Worm (Caenorhabditis elegans) whole organism, late embryonic: Measurements from ENCODE around the gene ttc-36.

ENCODE experiments used
- C08G9.2 ChIP-seq: sonication (generic microtip); optimal IDR thresholded peaks from 2 replicates; lab custom pipeline; 2016; ENCODE audit warnings: mild to moderate bottlenecking, missing genetic modification characterization, moderate library complexity, missing compliant biosample characterization
- C38D4.7 ChIP-seq: fragments of 200-800 bp; sonication (Bioruptor generic); optimal IDR thresholded peaks from 2 replicates; lab custom pipeline; 2018; ENCODE audit warnings: mild to moderate bottlenecking, missing genetic modification characterization, moderate library complexity, missing compliant biosample characterization
- F13H6.1 ChIP-seq: sonication (generic microtip); optimal IDR thresholded peaks from 2 replicates; lab custom pipeline; 2016; ENCODE audit warnings: missing genetic modification characterization, missing compliant biosample characterization
- K09A11.1 ChIP-seq: sonication (generic microtip); optimal IDR thresholded peaks from 2 replicates; lab custom pipeline; 2017; ENCODE audit warnings: antibody characterized with exemption, mild to moderate bottlenecking, missing genetic modification characterization, missing compliant biosample characterization; ENCODE audit not compliant: insufficient read depth
- Y22D7AL.16 ChIP-seq: sonication (generic microtip); optimal IDR thresholded peaks from 2 replicates; lab custom pipeline; 2016; ENCODE audit warnings: missing genetic modification characterization, missing compliant biosample characterization
- ceh-2 ChIP-seq: sonication (generic microtip); optimal IDR thresholded peaks from 2 replicates; lab custom pipeline; 2016; ENCODE audit warnings: missing genotype, missing genetic modification characterization, missing compliant biosample characterization
- ceh-24 ChIP-seq: sonication (generic microtip); optimal IDR thresholded peaks from 2 replicates; lab custom pipeline; 2016; ENCODE audit warnings: mild to moderate bottlenecking, missing genetic modification characterization, missing compliant biosample characterization
- ceh-31 ChIP-seq: sonication (generic microtip); optimal IDR thresholded peaks from 2 replicates; lab custom pipeline; 2016; ENCODE audit warnings: missing genetic modification characterization, missing compliant biosample characterization
- ceh-34 ChIP-seq: sonication (generic microtip); optimal IDR thresholded peaks from 2 replicates; lab custom pipeline; 2016; ENCODE audit warnings: mild to moderate bottlenecking, missing genetic modification characterization, missing compliant biosample characterization
- ceh-48 ChIP-seq: sonication (generic microtip); optimal IDR thresholded peaks from 2 replicates; lab custom pipeline; 2016; ENCODE audit warnings: missing genetic modification characterization, inconsistent platforms, missing compliant biosample characterization
- ceh-9 ChIP-seq: sonication (generic microtip); optimal IDR thresholded peaks from 2 replicates; lab custom pipeline; 2016; ENCODE audit warnings: mild to moderate bottlenecking, missing genetic modification characterization, inconsistent platforms, missing compliant biosample characterization
- dmd-4 ChIP-seq: sonication (generic microtip); optimal IDR thresholded peaks from 2 replicates; lab custom pipeline; 2016; ENCODE audit warnings: borderline replicate concordance, missing genetic modification characterization, missing compliant biosample characterization
- dve-1 ChIP-seq: sonication (generic microtip); optimal IDR thresholded peaks from 2 replicates; lab custom pipeline; 2017; ENCODE audit warnings: antibody characterized with exemption, mild to moderate bottlenecking, missing genetic modification characterization, missing compliant biosample characterization
- elt-4 ChIP-seq: sonication (generic microtip); optimal IDR thresholded peaks from 2 replicates; lab custom pipeline; 2016; ENCODE audit warnings: missing genetic modification characterization, missing compliant biosample characterization
- fkh-10 ChIP-seq: fragments of 150-350 bp; optimal IDR thresholded peaks from 2 replicates; lab custom pipeline; 2014; ENCODE audit warnings: missing biosample characterization, missing genetic modification reagents, missing genetic modification characterization
- fkh-6 ChIP-seq: sonication (generic microtip); optimal IDR thresholded peaks from 2 replicates; lab custom pipeline; 2016; ENCODE audit warnings: missing genetic modification characterization, missing compliant biosample characterization
- hlh-6 ChIP-seq: sonication (generic microtip); optimal IDR thresholded peaks from 2 replicates; lab custom pipeline; 2016; ENCODE audit warnings: missing genotype, missing genetic modification characterization, missing compliant biosample characterization
- lim-6 ChIP-seq: sonication (generic microtip); optimal IDR thresholded peaks from 2 replicates; lab custom pipeline; 2016; ENCODE audit warnings: missing genetic modification characterization, missing compliant biosample characterization
- lin-11 ChIP-seq: fragments of 200-800 bp; sonication (Bioruptor generic); optimal IDR thresholded peaks from 2 replicates; lab custom pipeline; 2018; ENCODE audit warnings: mild to moderate bottlenecking, missing genetic modification characterization, missing compliant biosample characterization
- nfya-1 ChIP-seq: sonication (generic microtip); optimal IDR thresholded peaks from 2 replicates; lab custom pipeline; 2017; ENCODE audit warnings: missing genetic modification characterization, mild to moderate bottlenecking, missing compliant biosample characterization, antibody characterized with exemption, moderate library complexity
- nhr-232 ChIP-seq: sonication (generic microtip); optimal IDR thresholded peaks from 2 replicates; lab custom pipeline; 2016; ENCODE audit warnings: missing genetic modification characterization, missing compliant biosample characterization
- npax-4 ChIP-seq: sonication (generic microtip); optimal IDR thresholded peaks from 2 replicates; lab custom pipeline; 2016; ENCODE audit warnings: missing genetic modification characterization, missing compliant biosample characterization
- odd-2 ChIP-seq: sonication (generic microtip); optimal IDR thresholded peaks from 2 replicates; lab custom pipeline; 2017; ENCODE audit warnings: antibody characterized with exemption, mild to moderate bottlenecking, missing genetic modification characterization, missing compliant biosample characterization
- pag-3 ChIP-seq: sonication (generic microtip); optimal IDR thresholded peaks from 2 replicates; lab custom pipeline; 2016; ENCODE audit warnings: missing compliant biosample characterization, missing genetic modification characterization, borderline replicate concordance
- pax-1 ChIP-seq: fragments of 150-350 bp; optimal IDR thresholded peaks from 2 replicates; lab custom pipeline; 2014; ENCODE audit warnings: missing biosample characterization, missing genetic modification characterization
- pha-4 ChIP-seq: fragments of 150-350 bp; optimal IDR thresholded peaks from 2 replicates; lab custom pipeline; 2018; ENCODE audit warnings: missing biosample characterization, missing genetic modification reagents, missing genetic modification characterization
- pros-1 ChIP-seq: fragments of 150-350 bp; optimal IDR thresholded peaks from 2 replicates; lab custom pipeline; 2014; ENCODE audit warnings: missing biosample characterization, missing genetic modification reagents, missing genetic modification characterization
- sdc-2 ChIP-seq: sonication (generic microtip); optimal IDR thresholded peaks from 2 replicates; lab custom pipeline; 2016; ENCODE audit warnings: missing genotype, missing genetic modification characterization, missing compliant biosample characterization
- syd-9 ChIP-seq: sonication (generic microtip); optimal IDR thresholded peaks from 2 replicates; lab custom pipeline; 2016; ENCODE audit warnings: mild to moderate bottlenecking, missing genetic modification characterization, moderate library complexity, missing compliant biosample characterization
- tbx-7 ChIP-seq: sonication (generic microtip); optimal IDR thresholded peaks from 2 replicates; lab custom pipeline; 2016; ENCODE audit warnings: missing genotype, missing genetic modification characterization, missing compliant biosample characterization
- ttx-3 ChIP-seq: sonication (generic microtip); optimal IDR thresholded peaks from 2 replicates; lab custom pipeline; 2016; ENCODE audit warnings: missing genetic modification reagents, missing genetic modification characterization, missing compliant biosample characterization
- unc-42 ChIP-seq: sonication (generic microtip); optimal IDR thresholded peaks from 2 replicates; lab custom pipeline; 2016; ENCODE audit warnings: missing genotype, missing genetic modification characterization, missing compliant biosample characterization
- zip-5 ChIP-seq: sonication (generic microtip); optimal IDR thresholded peaks from 2 replicates; lab custom pipeline; 2016; ENCODE audit warnings: missing genetic modification characterization, missing compliant biosample characterization
- ztf-16 ChIP-seq: sonication (generic microtip); optimal IDR thresholded peaks from 2 replicates; lab custom pipeline; 2017; ENCODE audit warnings: missing genetic modification characterization, missing compliant biosample characterization

ttc-36 gene

ce11 chrII:10040834-10041233 lies 10.8 kb downstream of the ttc-36 start, which contains the start of gene ogr-2:
ogr-2 (plus strand) TSS chrII:10041134.
- TF ChIP-seq tbx-7 (tag; lab: Kevin White, UChicago) (no peak), elt-4 (tag; lab: Kevin White, UChicago) (no peak), unc-42 (tag; lab: Kevin White, UChicago) (no peak), ceh-2 (tag; lab: Kevin White, UChicago) (no peak), pros-1 (tag; lab: Kevin White, UChicago) (no peak), nhr-232 (tag; lab: Kevin White, UChicago) (no peak), syd-9 (no peak), Y22D7AL.16 (tag; lab: Kevin White, UChicago) (no peak), ztf-16 (tag; lab: Kevin White, UChicago) (no peak), ceh-24 (tag; lab: Kevin White, UChicago) (no peak), C08G9.2 (tag; lab: Kevin White, UChicago) (no peak)

- TF ChIP-seq nhr-232 (tag; lab: Kevin White, UChicago) (no peak), lin-11 (tag; lab: Kevin White, UChicago) (no peak), K09A11.1 (no peak), odd-2 (tag; lab: Kevin White, UChicago) (no peak), C08G9.2 (tag; lab: Kevin White, UChicago) (no peak), unc-42 (tag; lab: Kevin White, UChicago) (peak; percentile 13), nfya-1 (peak; percentile 15), F13H6.1 (tag; lab: Kevin White, UChicago) (no peak), syd-9 (no peak), ceh-31 (tag; lab: Kevin White, UChicago) (peak; percentile 42), zip-5 (tag; lab: Kevin White, UChicago) (no peak), tbx-7 (tag; lab: Kevin White, UChicago) (no peak), ttx-3 (tag; lab: Kevin White, UChicago) (no peak), ceh-48 (tag; lab: Kevin White, UChicago) (no peak), ceh-24 (tag; lab: Kevin White, UChicago) (no peak), fkh-6 (tag; lab: Kevin White, UChicago) (no peak), Y22D7AL.16 (tag; lab: Kevin White, UChicago) (no peak), C38D4.7 (no peak), fkh-10 (GFP tag; lab: Kevin White, UChicago) (no peak)
- TF ChIP-seq, all 69 proteins: peak for 3
Measured at ce11 chrII:10044961-10045360, 15.0 kb downstream of the ttc-36 start, which contains the start of the genes F52H3.11 and bath-38. F52H3.11 (minus strand) TSS chrII:10045163. bath-38 (minus strand) TSS chrII:10045270.

DNA sequence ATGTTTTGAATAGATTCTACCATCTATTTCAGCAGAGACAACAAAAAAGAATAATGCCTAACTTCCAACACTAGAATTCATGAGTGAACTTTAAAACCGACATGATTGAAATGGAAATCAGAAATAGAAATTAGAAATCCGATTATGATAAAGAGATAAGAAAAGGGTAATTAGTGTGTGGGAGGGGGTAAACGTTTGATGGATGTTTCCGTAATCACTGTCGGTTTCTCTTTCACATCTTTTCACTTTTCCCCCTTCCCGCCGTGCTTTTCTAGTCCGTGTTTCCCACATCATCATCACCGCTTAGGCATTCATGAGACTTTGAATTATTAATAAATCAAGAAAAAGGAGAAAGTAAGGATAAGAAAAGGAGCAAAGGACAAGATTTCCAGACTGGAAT lies 15.7 kb downstream of the ttc-36 start:
- TF ChIP-seq hlh-6 = no peak
- no peak for TF ChIP-seq ceh-34 (tag; lab: Kevin White, UChicago)
- no peak for TF ChIP-seq pha-4 (tag; lab: Kevin White, UChicago)
- no peak for TF ChIP-seq sdc-2 (tag; lab: Kevin White, UChicago)
- TF ChIP-seq ceh-9 (tag; lab: Kevin White, UChicago) = no peak
- TF ChIP-seq npax-4 (tag; lab: Kevin White, UChicago) = no peak
- TF ChIP-seq, all 69 proteins: peak for 0

ce11 chrII:10048568-10048967 lies 18.6 kb downstream of the ttc-36 start, which contains the start of gene flp-4:
flp-4 (plus strand) TSS chrII:10048868.
- no peak for TF ChIP-seq nhr-232 (tag; lab: Kevin White, UChicago)
- TF ChIP-seq pax-1 (tag; lab: Kevin White, UChicago) = no peak
- TF ChIP-seq dmd-4 (tag; lab: Kevin White, UChicago) = no peak
- TF ChIP-seq pag-3 = no peak
- no peak for TF ChIP-seq lim-6 (tag; lab: Kevin White, UChicago)
- no peak for TF ChIP-seq dve-1 (tag; lab: Kevin White, UChicago)
